Worm (Caenorhabditis elegans) whole organism, young adult: Measurements from ENCODE around the gene F47B7.3.

Source experiments
- C06A6.2 ChIP-seq: fragments of 200-800 bp; sonication (Bioruptor generic); conservative IDR thresholded peaks from 2 replicates; pipeline ENCODE4 v1.3.6; 2022; ENCODE audit warnings: missing genetic modification characterization, missing compliant biosample characterization
- F37B4.10 ChIP-seq: fragments of 200-800 bp; sonication (Bioruptor generic); IDR thresholded peaks from 2 replicates; pipeline ENCODE4 v1.3.6; 2022; ENCODE audit warnings: missing genetic modification characterization, missing compliant biosample characterization
- F57A8.1 ChIP-seq: fragments of 200-800 bp; sonication (Bioruptor generic); optimal IDR thresholded peaks from 2 replicates; lab custom pipeline; 2018; ENCODE audit warnings: mild to moderate bottlenecking, missing genetic modification characterization, moderate library complexity, missing compliant biosample characterization
- K12H6.12 ChIP-seq: fragments of 200-800 bp; sonication (Bioruptor generic); optimal IDR thresholded peaks from 2 replicates; lab custom pipeline; 2018; ENCODE audit warnings: mild to moderate bottlenecking, missing genetic modification characterization, missing compliant biosample characterization
- Y53F4B.3 ChIP-seq: fragments of 200-800 bp; sonication (Bioruptor generic); IDR thresholded peaks from 2 replicates; pipeline ENCODE4 v1.3.6; 2022; ENCODE audit warnings: missing genetic modification reagents, missing genetic modification characterization, missing compliant biosample characterization
- Y53G8AR.9 ChIP-seq: fragments of 200-800 bp; sonication (Bioruptor generic); conservative IDR thresholded peaks from 2 replicates; pipeline ENCODE4 v1.3.6; 2022; ENCODE audit warnings: missing genetic modification reagents, missing genetic modification characterization, missing compliant biosample characterization
- ZK185.1 ChIP-seq: sonication (generic microtip); optimal IDR thresholded peaks from 2 replicates; lab custom pipeline; 2016; ENCODE audit warnings: mild to moderate bottlenecking, missing genetic modification characterization, missing compliant biosample characterization; ENCODE audit not compliant: poor library complexity, severe bottlenecking
- aptf-3 ChIP-seq: fragments of 200-800 bp; sonication (Bioruptor generic); IDR thresholded peaks from 2 replicates; pipeline ENCODE4 v1.3.6; 2022; ENCODE audit warnings: missing genetic modification characterization, missing compliant biosample characterization
- attf-3 ChIP-seq: fragments of 200-800 bp; sonication (Bioruptor generic); conservative IDR thresholded peaks from 2 replicates; pipeline ENCODE4 v1.3.6; 2022; ENCODE audit warnings: missing genetic modification reagents, missing genetic modification characterization, missing compliant biosample characterization
- bed-1 ChIP-seq: fragments of 200-800 bp; sonication (Bioruptor generic); IDR thresholded peaks from 2 replicates; pipeline ENCODE4 v1.3.6; 2022; ENCODE audit warnings: missing genetic modification reagents, missing genetic modification characterization, missing compliant biosample characterization
- cebp-1 ChIP-seq, 2 experiments: fragments of 200-800 bp in 1 of 2; sonication (Bioruptor generic) in 1 of 2; sonication (generic microtip) in 1 of 2; IDR thresholded peaks in 1 of 2; optimal IDR thresholded peaks in 1 of 2; 2 replicates each; pipeline versions ENCODE4 v1.3.6 to Lab custom; 2017 to 2022; ENCODE audit warnings: missing compliant biosample characterization in 2 of 2, missing genetic modification characterization in 2 of 2, mild to moderate bottlenecking in 1 of 2, missing genetic modification reagents in 1 of 2, moderate library complexity in 1 of 2
- cebp-2 ChIP-seq: fragments of 200-800 bp; sonication (Bioruptor generic); IDR thresholded peaks from 2 replicates; pipeline ENCODE4 v1.3.6; 2022; ENCODE audit warnings: missing genetic modification characterization, missing compliant biosample characterization
- ceh-100 ChIP-seq: fragments of 200-800 bp; sonication (Bioruptor generic); IDR thresholded peaks from 2 replicates; pipeline ENCODE4 v1.3.6; 2022; ENCODE audit warnings: missing genetic modification reagents, missing genetic modification characterization, missing compliant biosample characterization
- ceh-27 ChIP-seq: fragments of 200-800 bp; sonication (Bioruptor generic); optimal IDR thresholded peaks from 2 replicates; lab custom pipeline; 2018; ENCODE audit warnings: mild to moderate bottlenecking, missing genetic modification characterization, moderate library complexity, missing compliant biosample characterization
- dox-1 ChIP-seq: fragments of 200-800 bp; sonication (Bioruptor generic); IDR thresholded peaks from 2 replicates; pipeline ENCODE4 v1.3.6; 2022; ENCODE audit warnings: missing genetic modification reagents, missing genetic modification characterization, missing compliant biosample characterization
- dpff-1 ChIP-seq: sonication (generic microtip); optimal IDR thresholded peaks from 2 replicates; lab custom pipeline; 2017; ENCODE audit warnings: mild to moderate bottlenecking, missing genetic modification characterization, missing compliant biosample characterization
- efl-1 ChIP-seq: fragments of 150-350 bp; optimal IDR thresholded peaks from 2 replicates; lab custom pipeline; 2014; ENCODE audit warnings: missing biosample characterization, missing genetic modification reagents, missing genetic modification characterization
- egl-18 ChIP-seq: fragments of 200-800 bp; sonication (Bioruptor generic); IDR thresholded peaks from 2 replicates; pipeline ENCODE4 v1.3.6; 2022; ENCODE audit warnings: missing genetic modification reagents, missing genetic modification characterization, missing compliant biosample characterization
- egrh-3 ChIP-seq: fragments of 200-800 bp; sonication (Bioruptor generic); IDR thresholded peaks from 2 replicates; pipeline ENCODE4 v1.3.6; 2022; ENCODE audit warnings: missing genetic modification reagents, missing genetic modification characterization, missing compliant biosample characterization
- ekl-4 ChIP-seq: fragments of 200-800 bp; sonication (Bioruptor generic); IDR thresholded peaks from 2 replicates; pipeline ENCODE4 v1.3.6; 2022; ENCODE audit warnings: missing genetic modification reagents, missing genetic modification characterization, missing compliant biosample characterization
- ets-4 ChIP-seq: fragments of 200-800 bp; sonication (Bioruptor generic); optimal IDR thresholded peaks from 2 replicates; lab custom pipeline; 2018; ENCODE audit warnings: mild to moderate bottlenecking, missing genetic modification characterization, missing compliant biosample characterization
- hlh-12 ChIP-seq: sonication (generic microtip); optimal IDR thresholded peaks from 2 replicates; lab custom pipeline; 2016; ENCODE audit warnings: missing genetic modification characterization, missing compliant biosample characterization
- hlh-26 ChIP-seq: fragments of 200-800 bp; sonication (Bioruptor generic); conservative IDR thresholded peaks from 2 replicates; pipeline ENCODE4 v1.3.6; 2022; ENCODE audit warnings: missing genetic modification reagents, missing genetic modification characterization, missing compliant biosample characterization
- hrde-1 ChIP-seq: sonication (generic microtip); optimal IDR thresholded peaks from 2 replicates; lab custom pipeline; 2016; ENCODE audit warnings: missing genetic modification characterization, mild to moderate bottlenecking, missing compliant biosample characterization, moderate library complexity, missing genotype, missing genetic modification reagents, borderline replicate concordance
- lag-1 ChIP-seq: fragments of 200-800 bp; sonication (Bioruptor generic); IDR thresholded peaks from 2 replicates; pipeline ENCODE4 v1.3.6; 2022; ENCODE audit warnings: missing genetic modification reagents, missing genetic modification characterization, missing compliant biosample characterization
- let-526 ChIP-seq: fragments of 200-800 bp; sonication (Bioruptor generic); IDR thresholded peaks from 2 replicates; pipeline ENCODE4 v1.3.6; 2022; ENCODE audit warnings: missing genetic modification reagents, missing genetic modification characterization, missing compliant biosample characterization
- let-607 ChIP-seq, 2 experiments: fragments of 200-800 bp in 1 of 2; sonication (Bioruptor generic) in 1 of 2; sonication (generic microtip) in 1 of 2; optimal IDR thresholded peaks; 2 replicates each; lab custom pipeline; 2016 to 2018; ENCODE audit warnings: mild to moderate bottlenecking in 2 of 2, missing compliant biosample characterization in 2 of 2, missing genetic modification characterization in 2 of 2, moderate library complexity in 2 of 2, missing genotype in 1 of 2
- lsy-27 ChIP-seq: sonication (generic microtip); optimal IDR thresholded peaks from 2 replicates; lab custom pipeline; 2017; ENCODE audit warnings: missing genetic modification characterization, mild to moderate bottlenecking, missing compliant biosample characterization, antibody characterized with exemption, missing genotype, borderline replicate concordance; ENCODE audit not compliant: insufficient read depth
- mel-28 ChIP-seq: sonication (generic microtip); optimal IDR thresholded peaks from 2 replicates; lab custom pipeline; 2016; ENCODE audit warnings: borderline replicate concordance, mild to moderate bottlenecking, missing genetic modification characterization, missing compliant biosample characterization
- mxl-1 ChIP-seq: sonication (generic microtip); optimal IDR thresholded peaks from 2 replicates; lab custom pipeline; 2016; ENCODE audit warnings: missing genetic modification characterization, missing compliant biosample characterization
- nfya-2 ChIP-seq: fragments of 200-800 bp; sonication (Bioruptor generic); IDR thresholded peaks from 2 replicates; pipeline ENCODE4 v1.3.6; 2022; ENCODE audit warnings: missing genetic modification reagents, missing genetic modification characterization, missing compliant biosample characterization
- nhr-27 ChIP-seq: fragments of 200-800 bp; sonication (Bioruptor generic); optimal IDR thresholded peaks from 2 replicates; lab custom pipeline; 2018; ENCODE audit warnings: mild to moderate bottlenecking, missing genetic modification characterization, moderate library complexity, missing compliant biosample characterization
- nhr-90 ChIP-seq: sonication (generic microtip); optimal IDR thresholded peaks from 2 replicates; lab custom pipeline; 2016; ENCODE audit warnings: missing genotype, mild to moderate bottlenecking, missing genetic modification characterization, missing compliant biosample characterization
- pha-4 ChIP-seq: fragments of 150-350 bp; sonication (generic microtip); optimal IDR thresholded peaks from 2 replicates; lab custom pipeline; 2014; ENCODE audit warnings: missing biosample characterization, missing genetic modification reagents, missing genetic modification characterization
- rcor-1 ChIP-seq: fragments of 200-800 bp; sonication (Bioruptor generic); IDR thresholded peaks from 2 replicates; pipeline ENCODE4 v1.3.6; 2022; ENCODE audit warnings: missing genetic modification reagents, missing genetic modification characterization, missing compliant biosample characterization
- rpc-1 ChIP-seq, 2 experiments: fragments of 150-350 bp in 1 of 2; sonication (generic microtip) in 1 of 2; optimal IDR thresholded peaks; 2 replicates each; lab custom pipeline; 2014 to 2018; ENCODE audit warnings: missing biosample characterization in 1 of 2, missing genetic modification characterization in 1 of 2, missing genetic modification reagents in 1 of 2, missing genotype in 1 of 2
- sdz-38 ChIP-seq: sonication (generic microtip); optimal IDR thresholded peaks from 2 replicates; lab custom pipeline; 2016; ENCODE audit warnings: missing genotype, missing genetic modification characterization, missing compliant biosample characterization
- snpc-3.4 ChIP-seq: sonication (generic microtip); optimal IDR thresholded peaks from 2 replicates; lab custom pipeline; 2017; ENCODE audit warnings: missing genetic modification characterization, mild to moderate bottlenecking, missing compliant biosample characterization, antibody characterized with exemption, moderate library complexity, missing genotype, missing genetic modification reagents
- somi-1 ChIP-seq: fragments of 200-800 bp; sonication (Bioruptor generic); optimal IDR thresholded peaks from 2 replicates; lab custom pipeline; 2018; ENCODE audit warnings: mild to moderate bottlenecking, missing genetic modification characterization, missing compliant biosample characterization
- sptf-2 ChIP-seq: fragments of 200-800 bp; sonication (Bioruptor generic); optimal IDR thresholded peaks from 2 replicates; lab custom pipeline; 2018; ENCODE audit warnings: mild to moderate bottlenecking, missing genetic modification characterization, missing compliant biosample characterization
- xnd-1 ChIP-seq: sonication (generic microtip); optimal IDR thresholded peaks from 2 replicates; lab custom pipeline; 2016; ENCODE audit warnings: missing genotype, missing genetic modification reagents, missing genetic modification characterization, missing compliant biosample characterization
- ztf-28 ChIP-seq: fragments of 200-800 bp; sonication (Bioruptor generic); IDR thresholded peaks from 2 replicates; pipeline ENCODE4 v1.3.6; 2022; ENCODE audit warnings: missing genetic modification reagents, missing genetic modification characterization, missing compliant biosample characterization
- ztf-3 ChIP-seq: fragments of 200-800 bp; sonication (Bioruptor generic); optimal IDR thresholded peaks from 2 replicates; lab custom pipeline; 2018; ENCODE audit warnings: mild to moderate bottlenecking, missing genetic modification characterization, missing compliant biosample characterization
- ztf-6 ChIP-seq: fragments of 200-800 bp; sonication (Bioruptor generic); IDR thresholded peaks from 2 replicates; pipeline ENCODE4 v1.3.6; 2022; ENCODE audit warnings: missing genetic modification reagents, missing genetic modification characterization, missing compliant biosample characterization

The F47B7.3 gene

DNA sequence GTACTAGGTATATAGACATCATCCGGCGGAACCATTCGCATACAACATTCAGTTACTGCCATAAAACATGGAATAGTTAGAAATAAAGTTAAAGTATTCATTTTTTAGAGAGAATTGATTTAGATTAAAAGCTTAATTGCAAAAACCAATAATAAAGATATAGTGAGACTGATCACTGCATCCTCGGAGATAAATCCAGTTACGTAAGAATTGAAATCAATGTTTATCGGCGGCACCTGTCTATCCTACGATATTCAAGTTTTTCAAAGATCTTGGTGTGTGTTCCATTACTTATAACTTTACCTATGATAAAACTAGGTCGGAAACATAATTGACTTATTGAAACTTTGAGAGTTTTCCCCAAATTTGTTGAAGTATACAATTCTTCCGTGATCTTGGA, 4.8 kb downstream of the F47B7.3 start, which contains the start of gene T14G12.6:
T14G12.6 (minus strand) TSS at position 101 of the 400 bp plus-strand sequence.
- TF ChIP-seq sdz-38 (tag; lab: Kevin White, UChicago) = no peak
- TF ChIP-seq aptf-3 (GFP tag; lab: Robert Waterston, UW) = no peak
- TF ChIP-seq attf-3 (GFP tag; lab: Robert Waterston, UW) = no peak
- TF ChIP-seq K12H6.12 (tag; lab: Kevin White, UChicago) = no peak
- no peak for TF ChIP-seq xnd-1
- TF ChIP-seq ceh-100 (GFP tag; lab: Robert Waterston, UW) = no peak
- TF ChIP-seq C06A6.2 (GFP tag; lab: Robert Waterston, UW) = no peak
- no peak for TF ChIP-seq ztf-28 (GFP tag; lab: Robert Waterston, UW)
- no peak for TF ChIP-seq snpc-3.4 (tag; lab: Kevin White, UChicago)
- TF ChIP-seq Y53F4B.3 (GFP tag; lab: Robert Waterston, UW) = no peak
- TF ChIP-seq lag-1 (GFP tag; lab: Robert Waterston, UW) = no peak
- no peak for TF ChIP-seq ets-4 (GFP tag; lab: Kevin White, UChicago)
- TF ChIP-seq mel-28 (tag; lab: Kevin White, UChicago) = no peak
- no peak for TF ChIP-seq hlh-26 (GFP tag; lab: Robert Waterston, UW)

DNA sequence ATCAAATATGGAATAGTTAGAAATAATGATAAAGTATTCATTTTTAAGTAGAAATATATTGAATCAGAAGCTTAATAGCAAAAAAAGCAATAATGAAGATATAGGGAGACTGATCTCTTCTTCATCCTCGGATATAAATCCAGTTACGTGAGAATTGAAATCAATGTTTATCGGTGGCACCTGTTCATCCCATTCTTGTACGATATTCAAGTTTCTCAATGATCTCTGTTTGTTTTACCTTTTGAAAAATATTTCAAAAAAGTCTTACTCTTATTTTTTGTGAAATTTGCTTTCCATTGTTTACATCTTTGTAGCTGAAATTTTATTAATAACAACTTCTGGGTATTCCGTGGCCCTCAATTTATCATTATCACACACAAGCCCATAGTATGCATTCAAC, 5.8 kb downstream of the F47B7.3 start, which contains the start of gene T14G12.12:
T14G12.12 (minus strand) TSS at position 101 of the 400 bp plus-strand sequence.
- no peak for TF ChIP-seq bed-1 (GFP tag; lab: Robert Waterston, UW)
- no peak for TF ChIP-seq dox-1
- no peak for TF ChIP-seq nhr-90
- no peak for TF ChIP-seq dpff-1 (tag; lab: Kevin White, UChicago)
- no peak for TF ChIP-seq F37B4.10 (GFP tag; lab: Robert Waterston, UW)
- no peak for TF ChIP-seq nfya-2
- TF ChIP-seq K12H6.12 (tag; lab: Kevin White, UChicago) = no peak
- no peak for TF ChIP-seq let-526
- TF ChIP-seq lsy-27 (tag; lab: Kevin White, UChicago) = no peak
- TF ChIP-seq ceh-27 (GFP tag; lab: Kevin White, UChicago) = no peak
- no peak for TF ChIP-seq mxl-1 (tag; lab: Kevin White, UChicago)
- TF ChIP-seq efl-1 (GFP tag; lab: Kevin White, UChicago) = no peak
- TF ChIP-seq cebp-2 (GFP tag; lab: Robert Waterston, UW) = no peak
- no peak for TF ChIP-seq ekl-4
- no peak for TF ChIP-seq sptf-2

DNA sequence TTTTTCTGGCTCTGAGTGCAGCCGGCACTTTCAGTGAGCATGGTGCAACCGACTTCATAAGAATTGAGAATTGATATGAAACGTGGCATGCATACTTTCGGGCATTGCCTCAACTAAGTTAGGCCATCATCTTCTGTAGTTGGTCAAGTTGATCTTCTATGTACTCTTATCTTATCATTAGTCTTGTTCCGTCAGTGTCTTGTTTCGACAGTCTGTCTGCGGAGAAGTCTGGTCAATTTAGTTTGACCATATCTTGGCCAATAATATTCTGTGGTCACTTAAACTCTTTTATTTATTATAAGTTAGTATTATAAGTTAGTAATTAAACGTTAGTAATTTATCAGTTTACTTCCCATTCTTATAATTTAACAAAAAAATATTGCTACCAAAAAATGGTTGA, 8.0 kb downstream of the F47B7.3 start:
- TF ChIP-seq ztf-6 (GFP tag; lab: Robert Waterston, UW) (no peak), let-607 (tag; optimal IDR thresholded peaks at IDR 0.05; lab: Kevin White, UChicago) (no peak), rcor-1 (GFP tag; lab: Robert Waterston, UW) (no peak), somi-1 (GFP tag; lab: Kevin White, UChicago) (no peak), lag-1 (GFP tag; lab: Robert Waterston, UW) (no peak), hrde-1 (tag; lab: Kevin White, UChicago) (no peak), let-526 (no peak), F57A8.1 (GFP tag; lab: Kevin White, UChicago) (no peak), egrh-3 (GFP tag; lab: Robert Waterston, UW) (no peak), Y53G8AR.9 (GFP tag; lab: Robert Waterston, UW) (no peak), nhr-27 (no peak), F37B4.10 (GFP tag; lab: Robert Waterston, UW) (no peak), cebp-1 (GFP tag; IDR thresholded peaks at IDR 0.05; lab: Robert Waterston, UW) (no peak), cebp-1 (tag; optimal IDR thresholded peaks at IDR 0.05; lab: Kevin White, UChicago) (no peak), ztf-3 (GFP tag; lab: Kevin White, UChicago) (no peak), egl-18 (no peak), rpc-1 (optimal IDR thresholded peaks at IDR 0.05; lab: Kevin White, UChicago) (no peak), rpc-1 (tag; optimal IDR thresholded peaks at IDR 0.05; lab: Kevin White, UChicago) (no peak), pha-4 (tag; lab: Kevin White, UChicago) (no peak), ZK185.1 (tag; lab: Kevin White, UChicago) (no peak), hlh-12 (tag; lab: Kevin White, UChicago) (no peak)
- TF ChIP-seq, all 124 proteins: peak for 0
